Worm (Caenorhabditis elegans) whole organism, mixed stage, embryonic: ENCODE measurements around the gene vep-2.
A peak's percentile ranks its signal among the peaks of the same experiment; 100 is the strongest.

ENCODE experiments used
- M03D4.4 ChIP-seq: sonication (generic microtip); optimal IDR thresholded peaks from 2 replicates; lab custom pipeline; 2017; ENCODE audit warnings: mild to moderate bottlenecking, missing genetic modification characterization, missing compliant biosample characterization
- blmp-1 ChIP-seq: fragments of 150-350 bp; optimal IDR thresholded peaks from 2 replicates; lab custom pipeline; 2014; ENCODE audit warnings: missing biosample characterization, missing genetic modification characterization
- ceh-39 ChIP-seq: fragments of 150-350 bp; optimal IDR thresholded peaks from 2 replicates; lab custom pipeline; 2014; ENCODE audit warnings: missing biosample characterization, missing genetic modification characterization
- ceh-43 ChIP-seq: fragments of 200-800 bp; sonication (Bioruptor generic); optimal IDR thresholded peaks from 2 replicates; lab custom pipeline; 2018; ENCODE audit warnings: mild to moderate bottlenecking, missing genetic modification characterization, moderate library complexity, missing compliant biosample characterization
- ces-1 ChIP-seq: fragments of 150-350 bp; optimal IDR thresholded peaks from 2 replicates; lab custom pipeline; 2014; ENCODE audit warnings: missing biosample characterization, missing genetic modification reagents, missing genetic modification characterization
- cnd-1 ChIP-seq: fragments of 200-800 bp; sonication (Bioruptor generic); optimal IDR thresholded peaks from 2 replicates; lab custom pipeline; 2018; ENCODE audit warnings: mild to moderate bottlenecking, missing genetic modification characterization, missing compliant biosample characterization
- drap-1 ChIP-seq: fragments of 200-800 bp; sonication (Bioruptor generic); optimal IDR thresholded peaks from 3 replicates; lab custom pipeline; 2018; ENCODE audit warnings: mild to moderate bottlenecking, missing genetic modification characterization, missing compliant biosample characterization
- elt-1 ChIP-seq: sonication (generic microtip); optimal IDR thresholded peaks from 2 replicates; lab custom pipeline; 2017; ENCODE audit warnings: missing genetic modification characterization, mild to moderate bottlenecking, missing compliant biosample characterization, antibody characterized with exemption, moderate library complexity, borderline replicate concordance; ENCODE audit not compliant: insufficient read depth
- elt-3 ChIP-seq: fragments of 150-350 bp; optimal IDR thresholded peaks from 2 replicates; lab custom pipeline; 2014; ENCODE audit warnings: missing biosample characterization, missing genetic modification characterization
- flh-1 ChIP-seq: fragments of 200-800 bp; sonication (Bioruptor generic); optimal IDR thresholded peaks from 2 replicates; lab custom pipeline; 2018; ENCODE audit warnings: mild to moderate bottlenecking, missing genetic modification characterization, moderate library complexity, missing compliant biosample characterization
- ham-2 ChIP-seq: fragments of 200-800 bp; sonication (Bioruptor generic); optimal IDR thresholded peaks from 2 replicates; lab custom pipeline; 2018; ENCODE audit warnings: mild to moderate bottlenecking, missing genetic modification characterization, missing compliant biosample characterization
- hlh-1 ChIP-seq: fragments of 150-350 bp; optimal IDR thresholded peaks from 2 replicates; lab custom pipeline; 2014; ENCODE audit warnings: missing biosample characterization, missing genetic modification reagents, missing genetic modification characterization
- lin-13 ChIP-seq: fragments of 150-350 bp; optimal IDR thresholded peaks from 2 replicates; lab custom pipeline; 2014; ENCODE audit warnings: missing biosample characterization, missing genetic modification characterization
- lin-32 ChIP-seq: fragments of 200-800 bp; sonication (Bioruptor generic); optimal IDR thresholded peaks from 2 replicates; lab custom pipeline; 2018; ENCODE audit warnings: mild to moderate bottlenecking, missing genetic modification characterization, missing compliant biosample characterization
- lsy-2 ChIP-seq: fragments of 150-350 bp; optimal IDR thresholded peaks from 2 replicates; lab custom pipeline; 2014; ENCODE audit warnings: missing biosample characterization, missing genetic modification characterization
- mab-5 ChIP-seq: fragments of 150-350 bp; optimal IDR thresholded peaks from 2 replicates; lab custom pipeline; 2014; ENCODE audit warnings: missing biosample characterization, missing genetic modification characterization
- mep-1 ChIP-seq: fragments of 150-350 bp; optimal IDR thresholded peaks from 2 replicates; lab custom pipeline; 2017; ENCODE audit warnings: missing biosample characterization, missing genetic modification reagents, missing genetic modification characterization, inconsistent platforms
- nhr-12 ChIP-seq: fragments of 150-350 bp; optimal IDR thresholded peaks from 2 replicates; lab custom pipeline; 2014; ENCODE audit warnings: missing biosample characterization, missing genetic modification characterization
- nhr-2 ChIP-seq: fragments of 150-350 bp; optimal IDR thresholded peaks from 2 replicates; lab custom pipeline; 2014; ENCODE audit warnings: missing biosample characterization, missing genetic modification characterization
- nhr-237 ChIP-seq: fragments of 150-350 bp; optimal IDR thresholded peaks from 2 replicates; lab custom pipeline; 2014; ENCODE audit warnings: missing biosample characterization, missing genetic modification characterization
- nhr-28 ChIP-seq: fragments of 150-350 bp; optimal IDR thresholded peaks from 2 replicates; lab custom pipeline; 2014; ENCODE audit warnings: missing biosample characterization, missing genetic modification characterization
- nhr-76 ChIP-seq: sonication (generic microtip); optimal IDR thresholded peaks from 2 replicates; lab custom pipeline; 2017; ENCODE audit warnings: missing biosample characterization, missing genetic modification characterization
- pha-4 ChIP-seq: fragments of 150-350 bp; optimal IDR thresholded peaks from 2 replicates; lab custom pipeline; 2018; ENCODE audit warnings: missing biosample characterization, missing genetic modification reagents, missing genetic modification characterization
- sem-2 ChIP-seq: fragments of 200-800 bp; sonication (Bioruptor generic); optimal IDR thresholded peaks from 2 replicates; lab custom pipeline; 2018; ENCODE audit warnings: mild to moderate bottlenecking, missing genetic modification characterization, missing compliant biosample characterization
- snpc-4 ChIP-seq: fragments of 150-350 bp; optimal IDR thresholded peaks from 2 replicates; lab custom pipeline; 2014; ENCODE audit warnings: missing biosample characterization, missing genetic modification characterization
- tbx-8 ChIP-seq: fragments of 200-800 bp; sonication (Bioruptor generic); optimal IDR thresholded peaks from 2 replicates; lab custom pipeline; 2018; ENCODE audit warnings: mild to moderate bottlenecking, missing genetic modification characterization, moderate library complexity, missing compliant biosample characterization
- unc-120 ChIP-seq: sonication (generic microtip); optimal IDR thresholded peaks from 2 replicates; lab custom pipeline; 2017; ENCODE audit warnings: missing genetic modification characterization, missing compliant biosample characterization; ENCODE audit not compliant: poor library complexity, severe bottlenecking
- unc-39 ChIP-seq: fragments of 150-350 bp; optimal IDR thresholded peaks from 2 replicates; lab custom pipeline; 2014; ENCODE audit warnings: missing biosample characterization, missing genetic modification characterization
- unc-62 ChIP-seq: fragments of 150-350 bp; optimal IDR thresholded peaks from 2 replicates; lab custom pipeline; 2014; ENCODE audit warnings: missing biosample characterization, missing genetic modification reagents, missing genetic modification characterization
- zip-8 ChIP-seq: fragments of 150-350 bp; optimal IDR thresholded peaks from 2 replicates; lab custom pipeline; 2014; ENCODE audit warnings: missing biosample characterization, missing genetic modification characterization
- ztf-11 ChIP-seq: fragments of 150-350 bp; optimal IDR thresholded peaks from 2 replicates; lab custom pipeline; 2014; ENCODE audit warnings: missing biosample characterization, missing genetic modification characterization

Gene vep-2

ce11 chrX:3596967-3597366 lies 31.1 kb upstream of the vep-2 start:
- TF ChIP-seq blmp-1 (tag; lab: Kevin White, UChicago) (peak; percentile 72), flh-1 (GFP tag; lab: Kevin White, UChicago) (no peak)
- TF ChIP-seq, all 35 proteins: peak for 1

DNA sequence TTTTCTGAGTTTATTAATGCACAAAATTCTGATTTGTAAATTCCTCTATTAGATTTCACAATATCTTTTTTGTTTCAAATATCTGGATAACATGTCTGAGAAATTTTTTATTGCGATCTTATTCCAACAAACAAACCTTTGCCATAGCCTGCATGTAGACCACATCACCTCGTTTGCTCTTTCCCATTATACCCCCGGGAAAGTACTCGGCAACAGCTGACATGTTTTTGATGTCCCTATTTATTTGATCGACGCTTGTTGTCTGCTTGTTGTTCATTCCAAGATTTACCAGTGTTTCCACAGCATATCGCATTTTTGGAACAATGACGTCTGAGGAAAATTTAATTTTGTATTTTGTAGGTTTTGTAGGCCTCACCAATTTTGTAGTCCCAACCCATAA lies 28.3 kb upstream of the vep-2 start:
- TF ChIP-seq ceh-39: no peak
- TF ChIP-seq tbx-8 (GFP tag; lab: Kevin White, UChicago): no peak
- TF ChIP-seq nhr-237 (tag; lab: Kevin White, UChicago): no peak
- no peak for TF ChIP-seq nhr-12 (tag; lab: Kevin White, UChicago)
- TF ChIP-seq elt-1: no peak
- TF ChIP-seq snpc-4 (tag; lab: Kevin White, UChicago): no peak
- no peak for TF ChIP-seq M03D4.4 (tag; lab: Kevin White, UChicago)
- TF ChIP-seq pha-4 (tag; lab: Kevin White, UChicago): no peak
- TF ChIP-seq unc-62 (GFP tag; lab: Kevin White, UChicago): peak; percentile 1
- no peak for TF ChIP-seq sem-2
- no peak for TF ChIP-seq unc-39 (tag; lab: Kevin White, UChicago)
- peak; percentile 8 for TF ChIP-seq unc-120 (tag; lab: Kevin White, UChicago)
- no peak for TF ChIP-seq drap-1 (GFP tag; lab: Kevin White, UChicago)
- TF ChIP-seq lin-32: no peak
- TF ChIP-seq cnd-1 (tag; lab: Kevin White, UChicago): no peak
- TF ChIP-seq ztf-11 (tag; lab: Kevin White, UChicago): no peak
- TF ChIP-seq lsy-2 (tag; lab: Kevin White, UChicago): no peak
- TF ChIP-seq zip-8 (tag; lab: Kevin White, UChicago): no peak
- TF ChIP-seq nhr-2: no peak
- TF ChIP-seq hlh-1 (tag; lab: Kevin White, UChicago): peak; percentile 80
- TF ChIP-seq mep-1 (tag; lab: Kevin White, UChicago): no peak

ce11 chrX:3600390-3600789 lies 27.7 kb upstream of the vep-2 start, which contains the start of gene cgr-1:
Gene cgr-1 (minus strand): TSS chrX:3600457.
- no peak for TF ChIP-seq lsy-2 (tag; lab: Kevin White, UChicago)
- no peak for TF ChIP-seq nhr-12 (tag; lab: Kevin White, UChicago)
- no peak for TF ChIP-seq nhr-28 (tag; lab: Kevin White, UChicago)
- TF ChIP-seq nhr-76 (tag; lab: Kevin White, UChicago): no peak
- TF ChIP-seq ham-2: no peak
- TF ChIP-seq lin-32: no peak
- no peak for TF ChIP-seq M03D4.4 (tag; lab: Kevin White, UChicago)
- TF ChIP-seq mab-5: no peak
- no peak for TF ChIP-seq snpc-4 (tag; lab: Kevin White, UChicago)
- TF ChIP-seq unc-39 (tag; lab: Kevin White, UChicago): no peak
- TF ChIP-seq ces-1 (GFP tag; lab: Kevin White, UChicago): no peak
- TF ChIP-seq elt-1: no peak
- no peak for TF ChIP-seq nhr-237 (tag; lab: Kevin White, UChicago)
- TF ChIP-seq drap-1 (GFP tag; lab: Kevin White, UChicago): no peak
- TF ChIP-seq flh-1 (GFP tag; lab: Kevin White, UChicago): no peak
- no peak for TF ChIP-seq lin-13 (tag; lab: Kevin White, UChicago)
- no peak for TF ChIP-seq tbx-8 (GFP tag; lab: Kevin White, UChicago)
- no peak for TF ChIP-seq ceh-43 (GFP tag; lab: Kevin White, UChicago)
- no peak for TF ChIP-seq nhr-2

- TF ChIP-seq lin-32 (no peak), hlh-1 (tag; lab: Kevin White, UChicago) (peak; percentile 18)
Observed at ce11 chrX:3601531-3601930, 26.6 kb upstream of the vep-2 start, which contains the start of gene C18B2.3. Gene C18B2.3 (plus strand): TSS chrX:3601831.

DNA sequence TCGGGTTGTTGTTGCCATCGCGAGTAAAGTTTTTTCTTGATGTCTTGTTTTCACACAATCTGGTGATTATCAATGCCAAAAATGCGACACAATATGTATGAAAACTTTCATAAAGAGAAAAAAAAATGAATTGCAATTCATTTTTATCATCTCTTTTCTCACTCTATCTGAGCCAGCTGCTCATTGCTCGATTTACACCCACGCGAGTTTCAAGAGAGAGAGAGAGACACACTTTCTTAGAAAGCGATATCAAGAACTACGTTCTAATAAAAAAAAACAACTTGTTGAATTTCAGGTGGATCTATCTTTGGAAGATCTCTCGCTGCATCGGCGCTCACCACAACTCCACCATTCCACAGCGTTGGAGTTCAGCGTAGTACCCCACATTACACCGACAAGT lies 25.5 kb upstream of the vep-2 start:
- TF ChIP-seq cnd-1 (tag; lab: Kevin White, UChicago): no peak
- no peak for TF ChIP-seq lin-13 (tag; lab: Kevin White, UChicago)
- no peak for TF ChIP-seq ceh-43 (GFP tag; lab: Kevin White, UChicago)
- no peak for TF ChIP-seq nhr-12 (tag; lab: Kevin White, UChicago)
- TF ChIP-seq unc-39 (tag; lab: Kevin White, UChicago): no peak
- TF ChIP-seq blmp-1 (tag; lab: Kevin White, UChicago): no peak
- TF ChIP-seq hlh-1 (tag; lab: Kevin White, UChicago): no peak
- no peak for TF ChIP-seq elt-3 (tag; lab: Kevin White, UChicago)
- no peak for TF ChIP-seq ham-2
- TF ChIP-seq nhr-28 (tag; lab: Kevin White, UChicago): no peak
- no peak for TF ChIP-seq zip-8 (tag; lab: Kevin White, UChicago)
- TF ChIP-seq M03D4.4 (tag; lab: Kevin White, UChicago): no peak
- no peak for TF ChIP-seq ces-1 (GFP tag; lab: Kevin White, UChicago)
- TF ChIP-seq drap-1 (GFP tag; lab: Kevin White, UChicago): no peak
- TF ChIP-seq, all 35 proteins: peak for 0
